Worm (Caenorhabditis elegans): Measurements from ENCODE around the gene ulp-2.

Gene ulp-2

DNA sequence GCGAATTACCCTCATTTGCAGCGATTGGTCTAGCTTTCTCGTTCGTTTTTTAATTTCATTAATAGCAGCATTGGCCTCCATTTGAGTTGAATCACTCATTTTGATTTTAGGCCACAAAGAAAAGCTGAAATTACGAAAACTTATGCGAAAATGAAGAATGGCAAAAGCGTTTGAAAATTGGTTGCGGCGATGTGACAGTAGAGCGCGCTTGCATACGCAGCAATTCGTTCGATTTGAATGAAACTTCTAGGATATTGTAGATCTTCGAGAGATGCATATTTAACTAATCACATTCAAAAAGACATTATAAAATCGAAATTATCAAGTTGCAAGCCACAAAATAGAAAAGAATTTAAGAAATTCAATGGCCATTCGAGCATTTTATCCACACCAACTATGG lies at the start of gene ulp-2:
ulp-2 (minus strand) TSS at position 158 of the 400 bp plus-strand sequence.
- TF ChIP-seq nhr-42 (GFP tag; IDR thresholded peaks at IDR 0.05) (no peak), lsy-2 (tag; optimal IDR thresholded peaks at IDR 0.05) (peak in 1 of 2 experiments; percentile 53), nhr-237 (tag; optimal IDR thresholded peaks at IDR 0.05) (no peak), dpl-1 (GFP tag; optimal IDR thresholded peaks at IDR 0.05) (peak; percentile 14), aha-1 (tag) (peak; percentile 96), F44E2.7 (GFP tag; IDR thresholded peaks at IDR 0.05) (no peak), madf-9 (GFP tag; conservative IDR thresholded peaks at IDR 0.05) (no peak)

DNA sequence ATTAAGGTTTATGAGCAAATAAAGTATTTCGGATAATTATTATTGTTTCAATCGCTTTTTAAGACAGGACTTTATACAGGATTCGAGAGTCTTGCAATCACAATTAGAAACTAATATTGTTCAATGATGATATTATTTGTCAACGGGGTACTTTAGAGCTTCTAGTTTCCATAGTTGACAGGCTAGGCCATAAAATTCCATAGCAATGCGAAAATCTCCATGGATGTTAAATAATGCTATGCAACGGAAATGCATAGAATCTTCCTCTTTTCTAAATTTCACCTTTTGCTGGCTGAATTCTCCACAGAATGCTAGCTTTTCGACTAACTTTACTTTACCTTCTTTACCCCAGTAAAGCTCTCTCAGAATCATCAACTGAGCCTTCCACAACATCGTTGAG lies 48.4 kb upstream of the ulp-2 start, which contains the start of gene F59A6.3:
F59A6.3 (plus strand) TSS at position 301 of the 400 bp plus-strand sequence.
- no peak for TF ChIP-seq nhr-77 (tag; optimal IDR thresholded peaks at IDR 0.05)
- no peak for TF ChIP-seq gei-8 (GFP tag; optimal IDR thresholded peaks at IDR 0.05)
- no peak for TF ChIP-seq ztf-7 (tag; optimal IDR thresholded peaks at IDR 0.05)
- no peak for TF ChIP-seq skn-1 (tag; optimal IDR thresholded peaks at IDR 0.05)
- no peak for TF ChIP-seq dmd-8 (GFP tag; IDR thresholded peaks at IDR 0.05)
- TF ChIP-seq lin-13 (GFP tag; optimal IDR thresholded peaks at IDR 0.05): no peak
- TF ChIP-seq ceh-44 (GFP tag; IDR thresholded peaks at IDR 0.05): no peak
- TF ChIP-seq madf-5 (GFP tag; IDR thresholded peaks at IDR 0.05): no peak
- no peak for TF ChIP-seq daf-16 (GFP tag; optimal IDR thresholded peaks at IDR 0.05)
- no peak for TF ChIP-seq daf-16 (tag; optimal IDR thresholded peaks at IDR 0.05)
- no peak for TF ChIP-seq ZK546.5 (tag; optimal IDR thresholded peaks at IDR 0.05)
- no peak for TF ChIP-seq nhr-102 (tag; optimal IDR thresholded peaks at IDR 0.05)
- TF ChIP-seq Y5F2A.4 (GFP tag; optimal IDR thresholded peaks at IDR 0.05): no peak
- TF ChIP-seq unc-130 (GFP tag; optimal IDR thresholded peaks at IDR 0.05): no peak
- TF ChIP-seq zfp-2 (tag; optimal IDR thresholded peaks at IDR 0.05): no peak
- TF ChIP-seq madf-9 (GFP tag; conservative IDR thresholded peaks at IDR 0.05): no peak
- TF ChIP-seq lin-15B (tag; optimal IDR thresholded peaks at IDR 0.05): no peak
- TF ChIP-seq jun-1 (tag; optimal IDR thresholded peaks at IDR 0.05): no peak
- no peak for TF ChIP-seq hlh-30 (tag; optimal IDR thresholded peaks at IDR 0.05; ENCODE audit: insufficient read depth)
- TF ChIP-seq dmd-6 (GFP tag; IDR thresholded peaks at IDR 0.05): no peak

DNA sequence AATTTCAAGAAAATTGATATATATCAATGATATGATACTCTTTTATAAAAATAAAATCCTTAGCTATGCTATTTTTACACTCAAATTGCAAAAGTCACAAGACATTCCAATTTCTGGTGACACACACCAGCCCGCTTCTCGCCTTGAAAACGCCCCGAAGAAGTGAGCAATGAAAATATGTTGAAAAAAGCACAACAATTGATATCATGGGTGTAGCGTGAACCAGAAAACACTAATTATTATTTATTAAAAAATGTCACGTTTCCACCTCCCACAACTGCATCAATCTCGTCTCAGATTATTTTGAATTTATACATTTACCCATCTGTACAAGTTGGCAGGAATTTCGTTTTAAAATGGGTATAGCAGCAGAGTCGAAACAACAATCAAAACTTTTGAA lies 45.1 kb upstream of the ulp-2 start, which contains the start of gene F59A6.4:
F59A6.4 (plus strand) TSS at position 301 of the 400 bp plus-strand sequence.
- TF ChIP-seq rbr-2 (tag; optimal IDR thresholded peaks at IDR 0.05) (no peak), cey-2 (tag; optimal IDR thresholded peaks at IDR 0.05; ENCODE audit: borderline replicate concordance, insufficient read depth) (no peak), nhr-111 (GFP tag; optimal IDR thresholded peaks at IDR 0.05) (no peak), ces-1 (GFP tag; optimal IDR thresholded peaks at IDR 0.05) (no peak), ceh-62 (tag; optimal IDR thresholded peaks at IDR 0.05) (no peak), gei-8 (GFP tag; optimal IDR thresholded peaks at IDR 0.05) (no peak), lin-15B (tag; optimal IDR thresholded peaks at IDR 0.05) (no peak), F37D6.2 (tag; optimal IDR thresholded peaks at IDR 0.05) (no peak), duxl-1 (tag; optimal IDR thresholded peaks at IDR 0.05; ENCODE audit: poor library complexity) (no peak)

DNA sequence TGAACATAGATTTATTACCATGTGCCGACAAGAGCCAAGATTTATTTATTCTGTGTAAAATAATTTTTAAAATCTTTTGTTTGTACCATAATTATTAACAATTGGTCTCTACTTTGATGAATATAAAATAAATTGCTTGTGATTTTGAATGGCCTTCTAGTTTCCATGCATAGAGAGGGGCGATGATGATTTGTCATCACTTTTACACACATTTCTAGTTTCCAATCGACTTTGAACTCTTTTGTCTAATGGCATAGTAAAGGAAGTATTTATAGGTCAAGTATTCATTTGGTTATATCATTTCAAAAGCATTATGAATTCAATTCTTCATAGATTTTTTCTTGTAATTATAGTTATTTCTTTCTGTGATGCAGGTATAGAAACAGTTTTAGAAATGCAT lies 44.0 kb upstream of the ulp-2 start, which contains the start of gene F59A6.10:
F59A6.10 (plus strand) TSS at position 301 of the 400 bp plus-strand sequence.
- no peak for TF ChIP-seq Y5F2A.4 (GFP tag; optimal IDR thresholded peaks at IDR 0.05)
- no peak for TF ChIP-seq lin-39 (tag; optimal IDR thresholded peaks at IDR 0.05)
- TF ChIP-seq F49E8.2 (tag; optimal IDR thresholded peaks at IDR 0.05; ENCODE audit: borderline replicate concordance): no peak
- no peak for TF ChIP-seq tra-1 (GFP tag; IDR thresholded peaks at IDR 0.05)
